Worm (Caenorhabditis elegans): ENCODE results near the gene Y39F10A.6.

Y39F10A.6 gene

ce11 chrII:762942-763341 lies 20.5 kb downstream of the Y39F10A.6 start:
- TF ChIP-seq tra-4 (tag; optimal IDR thresholded peaks at IDR 0.05) = no peak
- TF ChIP-seq F13C5.2 (tag; optimal IDR thresholded peaks at IDR 0.05) = no peak
- TF ChIP-seq sea-1 (GFP tag; conservative IDR thresholded peaks at IDR 0.05) = no peak
- no peak for TF ChIP-seq ama-1 (optimal IDR thresholded peaks at IDR 0.05)
- no peak for TF ChIP-seq flt-1 (GFP tag; IDR thresholded peaks at IDR 0.05)
- TF ChIP-seq ceh-13 (GFP tag; optimal IDR thresholded peaks at IDR 0.05) = no peak
- TF ChIP-seq ets-7 (tag; optimal IDR thresholded peaks at IDR 0.05) = no peak
- no peak for TF ChIP-seq hmbx-1 (tag; optimal IDR thresholded peaks at IDR 0.05)
- no peak for TF ChIP-seq pes-1 (GFP tag; IDR thresholded peaks at IDR 0.05)
- TF ChIP-seq tbx-37 (GFP tag; conservative IDR thresholded peaks at IDR 0.05) = no peak
- TF ChIP-seq ceh-36 (tag; optimal IDR thresholded peaks at IDR 0.05) = no peak

ce11 chrII:760276-760675 lies 23.2 kb downstream of the Y39F10A.6 start:
- TF ChIP-seq hmg-4 (GFP tag; optimal IDR thresholded peaks at IDR 0.05) = no peak
- no peak for TF ChIP-seq tra-4 (tag; optimal IDR thresholded peaks at IDR 0.05)
- no peak for TF ChIP-seq pes-1 (GFP tag; IDR thresholded peaks at IDR 0.05)
- TF ChIP-seq hnd-1 (tag; optimal IDR thresholded peaks at IDR 0.05) = no peak
- TF ChIP-seq ceh-13 (GFP tag; optimal IDR thresholded peaks at IDR 0.05) = no peak
- TF ChIP-seq F13C5.2 (tag; optimal IDR thresholded peaks at IDR 0.05) = no peak
- TF ChIP-seq sea-1 (GFP tag; conservative IDR thresholded peaks at IDR 0.05) = no peak

- TF ChIP-seq tbx-37 (GFP tag; conservative IDR thresholded peaks at IDR 0.05) (no peak), B0310.2 (tag; optimal IDR thresholded peaks at IDR 0.05) (no peak), sea-1 (GFP tag; conservative IDR thresholded peaks at IDR 0.05) (no peak), flt-1 (GFP tag; IDR thresholded peaks at IDR 0.05) (no peak), F13C5.2 (tag; optimal IDR thresholded peaks at IDR 0.05) (no peak), ets-7 (tag; optimal IDR thresholded peaks at IDR 0.05) (no peak), tra-4 (tag; optimal IDR thresholded peaks at IDR 0.05) (no peak), ceh-13 (GFP tag; optimal IDR thresholded peaks at IDR 0.05) (no peak), scrt-1 (GFP tag; IDR thresholded peaks at IDR 0.05) (no peak), hmbx-1 (tag; optimal IDR thresholded peaks at IDR 0.05) (no peak), hmg-4 (GFP tag; optimal IDR thresholded peaks at IDR 0.05) (no peak), pes-1 (GFP tag; IDR thresholded peaks at IDR 0.05) (no peak), tbx-11 (GFP tag; IDR thresholded peaks at IDR 0.05) (no peak), aly-1 (tag; optimal IDR thresholded peaks at IDR 0.05) (no peak), hnd-1 (tag; optimal IDR thresholded peaks at IDR 0.05) (no peak), ama-1 (optimal IDR thresholded peaks at IDR 0.05) (no peak), ceh-36 (tag; optimal IDR thresholded peaks at IDR 0.05) (no peak)
These were observed 23.6 kb downstream of the Y39F10A.6 start for ce11 chrII:759788-760187.

- TF ChIP-seq hmbx-1 (tag; optimal IDR thresholded peaks at IDR 0.05) (no peak), tbx-11 (GFP tag; IDR thresholded peaks at IDR 0.05) (no peak), ama-1 (optimal IDR thresholded peaks at IDR 0.05) (no peak), ceh-13 (GFP tag; optimal IDR thresholded peaks at IDR 0.05) (no peak), tra-4 (tag; optimal IDR thresholded peaks at IDR 0.05) (no peak), B0310.2 (tag; optimal IDR thresholded peaks at IDR 0.05) (no peak), ets-7 (tag; optimal IDR thresholded peaks at IDR 0.05) (no peak), hnd-1 (tag; optimal IDR thresholded peaks at IDR 0.05) (no peak), pes-1 (GFP tag; IDR thresholded peaks at IDR 0.05) (no peak), scrt-1 (GFP tag; IDR thresholded peaks at IDR 0.05) (no peak), aly-1 (tag; optimal IDR thresholded peaks at IDR 0.05) (no peak), hmg-4 (GFP tag; optimal IDR thresholded peaks at IDR 0.05) (no peak), F13C5.2 (tag; optimal IDR thresholded peaks at IDR 0.05) (no peak), flt-1 (GFP tag; IDR thresholded peaks at IDR 0.05) (no peak), tbx-37 (GFP tag; conservative IDR thresholded peaks at IDR 0.05) (no peak), sea-1 (GFP tag; conservative IDR thresholded peaks at IDR 0.05) (no peak), ceh-36 (tag; optimal IDR thresholded peaks at IDR 0.05) (no peak)
These were observed 26.2 kb downstream of the Y39F10A.6 start for ce11 chrII:757224-757623.

- TF ChIP-seq tbx-11 (GFP tag; IDR thresholded peaks at IDR 0.05) = no peak
- TF ChIP-seq B0310.2 (tag; optimal IDR thresholded peaks at IDR 0.05) = no peak
- TF ChIP-seq aly-1 (tag; optimal IDR thresholded peaks at IDR 0.05) = no peak
- no peak for TF ChIP-seq flt-1 (GFP tag; IDR thresholded peaks at IDR 0.05)
- TF ChIP-seq hmbx-1 (tag; optimal IDR thresholded peaks at IDR 0.05) = no peak
- no peak for TF ChIP-seq ets-7 (tag; optimal IDR thresholded peaks at IDR 0.05)
- TF ChIP-seq tra-4 (tag; optimal IDR thresholded peaks at IDR 0.05) = no peak
- no peak for TF ChIP-seq ceh-36 (tag; optimal IDR thresholded peaks at IDR 0.05)
- no peak for TF ChIP-seq hnd-1 (tag; optimal IDR thresholded peaks at IDR 0.05)
- TF ChIP-seq tbx-37 (GFP tag; conservative IDR thresholded peaks at IDR 0.05) = no peak
- TF ChIP-seq ama-1 (optimal IDR thresholded peaks at IDR 0.05) = no peak
- no peak for TF ChIP-seq sea-1 (GFP tag; conservative IDR thresholded peaks at IDR 0.05)
- no peak for TF ChIP-seq F13C5.2 (tag; optimal IDR thresholded peaks at IDR 0.05)
- no peak for TF ChIP-seq hmg-4 (GFP tag; optimal IDR thresholded peaks at IDR 0.05)
- no peak for TF ChIP-seq ceh-13 (GFP tag; optimal IDR thresholded peaks at IDR 0.05)
- no peak for TF ChIP-seq pes-1 (GFP tag; IDR thresholded peaks at IDR 0.05)
- TF ChIP-seq scrt-1 (GFP tag; IDR thresholded peaks at IDR 0.05) = no peak
These were observed 27.3 kb downstream of the Y39F10A.6 start for ce11 chrII:756161-756560.

ce11 chrII:754971-755370 lies 28.5 kb downstream of the Y39F10A.6 start:
- no peak for TF ChIP-seq tbx-37 (GFP tag; conservative IDR thresholded peaks at IDR 0.05)
- TF ChIP-seq ama-1 (optimal IDR thresholded peaks at IDR 0.05) = no peak
- TF ChIP-seq ets-7 (tag; optimal IDR thresholded peaks at IDR 0.05) = no peak
- no peak for TF ChIP-seq scrt-1 (GFP tag; IDR thresholded peaks at IDR 0.05)
- TF ChIP-seq tbx-11 (GFP tag; IDR thresholded peaks at IDR 0.05) = no peak
- no peak for TF ChIP-seq ceh-13 (GFP tag; optimal IDR thresholded peaks at IDR 0.05)
- no peak for TF ChIP-seq pes-1 (GFP tag; IDR thresholded peaks at IDR 0.05)
- no peak for TF ChIP-seq tra-4 (tag; optimal IDR thresholded peaks at IDR 0.05)
- no peak for TF ChIP-seq B0310.2 (tag; optimal IDR thresholded peaks at IDR 0.05)
- TF ChIP-seq hnd-1 (tag; optimal IDR thresholded peaks at IDR 0.05) = no peak
- no peak for TF ChIP-seq hmg-4 (GFP tag; optimal IDR thresholded peaks at IDR 0.05)
- no peak for TF ChIP-seq ceh-36 (tag; optimal IDR thresholded peaks at IDR 0.05)

ce11 chrII:753469-753868 lies 30.0 kb downstream of the Y39F10A.6 start:
- TF ChIP-seq tra-4 (tag; optimal IDR thresholded peaks at IDR 0.05) (no peak), tbx-37 (GFP tag; conservative IDR thresholded peaks at IDR 0.05) (no peak), hnd-1 (tag; optimal IDR thresholded peaks at IDR 0.05) (no peak), F13C5.2 (tag; optimal IDR thresholded peaks at IDR 0.05) (no peak), pes-1 (GFP tag; IDR thresholded peaks at IDR 0.05) (no peak), hmg-4 (GFP tag; optimal IDR thresholded peaks at IDR 0.05) (no peak), aly-1 (tag; optimal IDR thresholded peaks at IDR 0.05) (no peak)
